Fruit fly (Drosophila melanogaster) whole organism, adult: ENCODE data around the gene CAH4.
A peak's percentile ranks its signal among the peaks of the same experiment; 100 is the strongest.

Experiments
- CG11617 ChIP-seq: fragments of 200-800 bp; sonication (Bioruptor generic); optimal IDR thresholded peaks from 2 replicates; lab custom pipeline; 2017; ENCODE audit warnings: mild to moderate bottlenecking, missing biosample characterization, missing genetic modification reagents, missing genetic modification characterization
- CG12768 ChIP-seq: fragments of 200-800 bp; sonication (Bioruptor generic); optimal IDR thresholded peaks from 2 replicates; lab custom pipeline; 2017; ENCODE audit warnings: missing biosample characterization, missing genetic modification characterization, mild to moderate bottlenecking, moderate library complexity, missing genetic modification reagents
- CG1620 ChIP-seq: fragments of 200-800 bp; sonication (Bioruptor generic); optimal IDR thresholded peaks from 2 replicates; lab custom pipeline; 2016; ENCODE audit warnings: missing biosample characterization, missing genetic modification characterization
- CG33017 ChIP-seq: fragments of 200-800 bp; sonication (Bioruptor generic); optimal IDR thresholded peaks from 2 replicates; lab custom pipeline; 2018; ENCODE audit warnings: missing biosample characterization, mild to moderate bottlenecking, missing genetic modification characterization, moderate library complexity
- CG5204 ChIP-seq: fragments of 200-800 bp; sonication (Bioruptor generic); optimal IDR thresholded peaks from 2 replicates; lab custom pipeline; 2016; ENCODE audit warnings: missing biosample characterization, missing genetic modification characterization
- CG7045 ChIP-seq: fragments of 200-800 bp; sonication (Bioruptor generic); optimal IDR thresholded peaks from 2 replicates; lab custom pipeline; 2017; ENCODE audit warnings: missing biosample characterization, mild to moderate bottlenecking, missing genetic modification characterization
- CG7101 ChIP-seq: fragments of 200-800 bp; sonication (Bioruptor generic); optimal IDR thresholded peaks from 2 replicates; lab custom pipeline; 2018; ENCODE audit warnings: missing biosample characterization, mild to moderate bottlenecking, missing genetic modification characterization, moderate library complexity
- Clk ChIP-seq: fragments of 200-800 bp; sonication (Bioruptor generic); optimal IDR thresholded peaks from 2 replicates; lab custom pipeline; 2017; ENCODE audit warnings: missing biosample characterization, missing genetic modification characterization
- Crg-1 ChIP-seq: fragments of 200-800 bp; sonication (Bioruptor generic); optimal IDR thresholded peaks from 2 replicates; lab custom pipeline; 2016; ENCODE audit warnings: missing biosample characterization, missing genetic modification characterization
- Hr96 ChIP-seq: fragments of 200-800 bp; sonication (Bioruptor generic); optimal IDR thresholded peaks from 2 replicates; lab custom pipeline; 2016; ENCODE audit warnings: missing biosample characterization, missing genetic modification characterization
- Mnt ChIP-seq: fragments of 200-800 bp; sonication (Bioruptor generic); optimal IDR thresholded peaks from 2 replicates; lab custom pipeline; 2016; ENCODE audit warnings: missing biosample characterization, mild to moderate bottlenecking, missing genetic modification characterization
- bab1 ChIP-seq: fragments of 200-800 bp; sonication (Bioruptor generic); optimal IDR thresholded peaks from 3 replicates; lab custom pipeline; 2019; ENCODE audit warnings: missing biosample characterization, mild to moderate bottlenecking, missing genetic modification characterization, moderate library complexity
- cic ChIP-seq: fragments of 200-800 bp; sonication (Bioruptor generic); optimal IDR thresholded peaks from 2 replicates; lab custom pipeline; 2017; ENCODE audit warnings: missing biosample characterization, mild to moderate bottlenecking, missing genetic modification characterization, moderate library complexity
- cnc ChIP-seq, 2 experiments: fragments of >200 bp; optimal IDR thresholded peaks; 2 replicates each; lab custom pipeline; 2017
- kay ChIP-seq: fragments of 200-800 bp; sonication (Bioruptor generic); peaks from one replicate; lab custom pipeline; 2016; ENCODE audit warnings: missing biosample characterization, missing genetic modification characterization, borderline replicate concordance
- ovo ChIP-seq: fragments of 200-800 bp; sonication (Bioruptor generic); optimal IDR thresholded peaks from 2 replicates; lab custom pipeline; 2016; ENCODE audit warnings: missing biosample characterization, missing genetic modification characterization
- pad ChIP-seq: fragments of 200-800 bp; sonication (Bioruptor generic); optimal IDR thresholded peaks from 3 replicates; lab custom pipeline; 2017; ENCODE audit warnings: missing biosample characterization, missing genetic modification characterization, mild to moderate bottlenecking, moderate library complexity, missing genetic modification reagents
- tj ChIP-seq: fragments of 200-800 bp; sonication (Bioruptor generic); optimal IDR thresholded peaks from 3 replicates; lab custom pipeline; 2017; ENCODE audit warnings: missing biosample characterization, mild to moderate bottlenecking, missing genetic modification characterization, moderate library complexity
- toe ChIP-seq: fragments of 200-800 bp; sonication (Bioruptor generic); optimal IDR thresholded peaks from 2 replicates; lab custom pipeline; 2016; ENCODE audit warnings: missing biosample characterization, missing genetic modification characterization

The CAH4 gene

dm6 chr3R:24890217-24890616 lies 32.9 kb upstream of the CAH4 start:
- TF ChIP-seq tj (GFP tag; lab: Kevin White, UChicago) (peak; percentile 92), CG12768 (no peak)

dm6 chr3R:24889303-24889892 lies 32.0 kb upstream of the CAH4 start:
- TF ChIP-seq Clk (GFP tag; lab: Kevin White, UChicago), result no peak
- TF ChIP-seq CG7101 (tag; lab: Kevin White, UChicago), result no peak
- TF ChIP-seq cnc (optimal IDR thresholded peaks at IDR 0.05; lab: Kevin White, UChicago), result no peak
- TF ChIP-seq Mnt (GFP tag; lab: Kevin White, UChicago), result no peak
- no peak for TF ChIP-seq CG12768
- TF ChIP-seq toe (GFP tag; lab: Kevin White, UChicago), result no peak
- no peak for TF ChIP-seq cic (GFP tag; lab: Kevin White, UChicago)
- TF ChIP-seq CG1620 (GFP tag; lab: Kevin White, UChicago), result no peak
- TF ChIP-seq tj (GFP tag; lab: Kevin White, UChicago), result no peak
- no peak for TF ChIP-seq pad
- TF ChIP-seq CG33017 (tag; lab: Kevin White, UChicago), result no peak

- no peak for TF ChIP-seq Crg-1 (GFP tag; lab: Kevin White, UChicago)
- no peak for TF ChIP-seq toe (GFP tag; lab: Kevin White, UChicago)
- TF ChIP-seq Clk (GFP tag; lab: Kevin White, UChicago), result no peak
- TF ChIP-seq CG7101 (tag; lab: Kevin White, UChicago), result no peak
- TF ChIP-seq ovo (GFP tag; lab: Kevin White, UChicago), result no peak
- no peak for TF ChIP-seq CG7045 (GFP tag; lab: Kevin White, UChicago)
- TF ChIP-seq CG5204, result no peak
- TF ChIP-seq CG33017 (tag; lab: Kevin White, UChicago), result no peak
- no peak for TF ChIP-seq Mnt (GFP tag; lab: Kevin White, UChicago)
- TF ChIP-seq cnc (optimal IDR thresholded peaks at IDR 0.05; lab: Kevin White, UChicago), result no peak
- TF ChIP-seq CG12768, result no peak
- TF ChIP-seq tj (GFP tag; lab: Kevin White, UChicago), result no peak
- TF ChIP-seq bab1 (GFP tag; lab: Kevin White, UChicago), result no peak
- no peak for TF ChIP-seq CG11617 (GFP tag; lab: Kevin White, UChicago)
- TF ChIP-seq pad, result no peak
- TF ChIP-seq cic (GFP tag; lab: Kevin White, UChicago), result no peak
These were observed 31.1 kb upstream of the CAH4 start for dm6 chr3R:24888418-24888817.

- TF ChIP-seq CG33017 (tag; lab: Kevin White, UChicago), result no peak
- TF ChIP-seq Clk (GFP tag; lab: Kevin White, UChicago), result no peak
- TF ChIP-seq CG7101 (tag; lab: Kevin White, UChicago), result no peak
- no peak for TF ChIP-seq Mnt (GFP tag; lab: Kevin White, UChicago)
- TF ChIP-seq CG11617 (GFP tag; lab: Kevin White, UChicago), result no peak
- no peak for TF ChIP-seq bab1 (GFP tag; lab: Kevin White, UChicago)
- no peak for TF ChIP-seq Crg-1 (GFP tag; lab: Kevin White, UChicago)
- TF ChIP-seq ovo (GFP tag; lab: Kevin White, UChicago), result no peak
- TF ChIP-seq CG12768, result no peak
- TF ChIP-seq CG1620 (GFP tag; lab: Kevin White, UChicago), result no peak
- no peak for TF ChIP-seq tj (GFP tag; lab: Kevin White, UChicago)
- no peak for TF ChIP-seq toe (GFP tag; lab: Kevin White, UChicago)
These were observed 29.1 kb upstream of the CAH4 start for dm6 chr3R:24886470-24886869.

- TF ChIP-seq kay (GFP tag; lab: Kevin White, UChicago) (no peak), tj (GFP tag; lab: Kevin White, UChicago) (peak; percentile 90)
These were observed 21.3 kb upstream of the CAH4 start for dm6 chr3R:24878655-24879054.

dm6 chr3R:24876843-24877457 lies 19.6 kb upstream of the CAH4 start, which contains the start of the genes CG11089 and CG31381:
TSS of gene CG11089 (plus strand) at chr3R:24877045.
TSS of gene CG31381 (plus strand) at chr3R:24877045.
- no peak for TF ChIP-seq CG5204
- peak; percentile 80 for TF ChIP-seq Mnt (GFP tag; lab: Kevin White, UChicago)
- TF ChIP-seq cic (GFP tag; lab: Kevin White, UChicago), result no peak
- no peak for TF ChIP-seq CG7101 (tag; lab: Kevin White, UChicago)
- no peak for TF ChIP-seq kay (GFP tag; lab: Kevin White, UChicago)
- peak; percentile 46 for TF ChIP-seq tj (GFP tag; lab: Kevin White, UChicago)
- TF ChIP-seq toe (GFP tag; lab: Kevin White, UChicago), result no peak
- no peak for TF ChIP-seq Hr96 (GFP tag; lab: Kevin White, UChicago)
- TF ChIP-seq cnc (optimal IDR thresholded peaks at IDR 0.05; lab: Kevin White, UChicago), result no peak
- no peak for TF ChIP-seq Crg-1 (GFP tag; lab: Kevin White, UChicago)
- no peak for TF ChIP-seq CG11617 (GFP tag; lab: Kevin White, UChicago)
- TF ChIP-seq Clk (GFP tag; lab: Kevin White, UChicago), result no peak
